Worm (Caenorhabditis elegans): ENCODE data around the gene tbx-37.

Gene tbx-37

DNA sequence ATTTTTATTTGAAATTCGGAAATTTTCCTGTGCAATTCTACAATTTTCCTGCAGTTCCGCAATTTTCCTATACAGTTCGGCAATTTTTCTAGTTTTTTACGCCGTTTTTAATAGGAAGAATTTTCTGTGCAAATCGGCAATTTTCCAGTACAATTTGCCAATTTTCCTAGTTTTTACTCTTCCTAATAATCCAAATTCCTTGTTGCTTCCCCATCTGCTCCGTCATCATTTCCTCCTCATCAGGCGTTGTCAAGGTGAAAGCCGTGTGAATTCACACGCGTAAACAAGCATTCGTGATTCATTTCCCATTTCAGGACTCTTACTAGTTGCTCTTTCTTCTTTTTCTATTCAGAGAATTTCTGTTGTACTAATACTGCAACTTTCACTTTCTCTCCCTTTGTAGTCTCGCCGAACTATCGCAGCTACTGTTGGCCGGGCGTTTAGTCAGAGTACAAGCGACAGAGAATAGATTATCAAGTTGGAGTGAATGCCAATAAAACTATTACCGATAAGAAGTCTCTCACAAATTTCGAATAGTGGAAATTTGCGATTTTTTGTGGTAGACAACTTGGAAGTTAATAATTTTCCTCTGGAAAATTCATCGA is 14.8 kb upstream of the tbx-37 start:
- TF ChIP-seq tbp1 (GFP tag; optimal IDR thresholded peaks at IDR 0.05) (no peak), F33H1.4 (GFP tag; IDR thresholded peaks at IDR 0.05) (no peak), nhr-80 (tag; optimal IDR thresholded peaks at IDR 0.05) (peak; percentile 82), madf-3 (GFP tag; IDR thresholded peaks at IDR 0.05) (no peak)

DNA sequence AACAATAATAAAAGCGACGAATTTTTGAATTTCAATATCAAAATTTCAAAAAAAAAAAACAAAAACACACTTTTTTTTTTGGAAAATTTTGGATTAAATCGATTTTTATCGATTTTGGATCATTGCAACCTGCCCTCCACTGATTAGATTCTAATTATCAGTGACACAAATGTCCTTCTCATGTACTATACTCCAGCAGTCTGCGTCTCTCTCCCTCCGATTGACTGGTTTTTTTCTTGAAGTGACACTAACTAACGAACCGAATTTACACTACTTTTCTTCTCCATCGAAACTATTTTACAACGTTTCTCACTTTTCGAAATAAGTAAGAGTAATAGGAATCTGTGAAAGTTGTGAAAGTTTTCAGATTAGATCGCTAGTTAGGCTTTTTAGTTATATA is 13.9 kb upstream of the tbx-37 start:
- no peak for TF ChIP-seq lsl-1 (GFP tag; optimal IDR thresholded peaks at IDR 0.05)
- TF ChIP-seq madf-10 (tag; optimal IDR thresholded peaks at IDR 0.05), result no peak
- TF ChIP-seq nhr-80 (tag; optimal IDR thresholded peaks at IDR 0.05), result peak; percentile 61
- TF ChIP-seq hmg-1.2 (GFP tag; IDR thresholded peaks at IDR 0.05), result peak; percentile 7; the same call in 1 of the 2 replicates
- no peak for TF ChIP-seq cebp-1 (GFP tag; IDR thresholded peaks at IDR 0.05)
- TF ChIP-seq cebp-1 (tag; optimal IDR thresholded peaks at IDR 0.05), result peak; percentile 7

DNA sequence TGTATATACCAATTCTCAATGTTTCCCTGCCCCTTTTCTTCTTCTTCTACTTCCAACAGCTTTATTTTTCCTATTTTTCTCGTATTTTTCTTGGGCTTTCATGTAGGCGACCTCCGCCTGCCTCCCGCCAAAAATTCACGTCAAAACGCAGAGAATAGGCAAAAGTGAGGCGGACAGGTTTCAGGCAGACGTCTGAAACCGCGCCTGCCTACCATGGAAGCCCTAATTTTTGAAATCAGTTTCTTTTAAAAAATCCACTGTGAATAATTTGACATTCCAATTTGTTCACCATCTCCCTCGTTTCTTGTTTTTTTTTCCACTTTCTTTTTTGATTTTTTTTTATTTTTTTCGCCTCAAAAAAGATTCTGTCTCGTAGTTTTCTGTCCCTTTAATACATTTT is 11.9 kb upstream of the tbx-37 start:
- TF ChIP-seq pbrm-1 (GFP tag; IDR thresholded peaks at IDR 0.05) (no peak), lin-26 (GFP tag; IDR thresholded peaks at IDR 0.05) (peak; percentile 51; the same call in 1 of the 2 replicates)

DNA sequence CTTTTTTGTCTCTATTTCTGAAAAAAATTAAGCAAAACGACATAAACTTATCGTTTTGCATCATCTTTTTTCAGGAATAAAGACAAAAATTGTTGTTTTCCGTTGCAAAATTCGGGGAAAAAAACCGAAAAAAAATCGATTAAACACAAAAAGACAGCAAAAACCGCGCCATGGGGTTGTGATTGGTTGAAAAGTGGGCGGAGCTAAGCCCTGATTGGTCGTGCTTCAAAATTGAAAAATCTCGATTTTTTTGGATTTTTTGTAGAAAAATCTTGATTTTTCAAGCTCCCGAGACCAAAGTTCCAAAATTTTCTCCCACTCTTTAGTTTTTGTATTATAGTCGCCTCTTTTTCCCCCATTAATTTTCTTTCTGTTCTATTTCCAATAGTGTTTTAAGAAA is 11.4 kb upstream of the tbx-37 start:
- TF ChIP-seq madf-6 (GFP tag; IDR thresholded peaks at IDR 0.05) (0 out of 2 replicates have a peak, but pooled peaks have one; percentile 20), hrde-1 (tag; optimal IDR thresholded peaks at IDR 0.05; ENCODE audit: borderline replicate concordance) (no peak), F57A8.1 (GFP tag; optimal IDR thresholded peaks at IDR 0.05) (no peak), F33H1.4 (GFP tag; IDR thresholded peaks at IDR 0.05) (no peak), ekl-4 (GFP tag; IDR thresholded peaks at IDR 0.05) (peak; percentile 40; the same call in 1 of the 2 replicates), pbrm-1 (GFP tag; IDR thresholded peaks at IDR 0.05) (0 out of 2 replicates have a peak, but pooled peaks have one; percentile 21), Y56A3A.18 (GFP tag; IDR thresholded peaks at IDR 0.05) (no peak)

DNA sequence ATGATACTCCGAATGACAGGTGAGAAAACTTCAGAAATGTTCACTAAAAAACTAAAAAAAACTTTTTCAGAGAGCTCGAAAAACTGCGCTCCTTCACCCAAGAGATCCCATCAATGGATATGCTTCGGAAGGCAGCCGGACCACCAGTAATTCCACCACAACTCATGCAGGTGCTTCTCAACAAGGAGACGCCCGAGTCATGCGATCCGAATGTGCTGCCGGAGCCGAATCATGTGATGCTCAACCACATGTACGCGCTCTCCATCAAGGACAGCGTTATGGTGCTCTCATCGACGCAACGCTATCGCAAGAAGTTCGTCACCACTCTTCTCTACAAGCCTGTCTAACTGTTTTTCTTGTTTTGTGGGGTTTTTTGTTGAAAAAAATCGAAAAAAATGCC is 10.8 kb upstream of the tbx-37 start:
- TF ChIP-seq hlh-26 (GFP tag; conservative IDR thresholded peaks at IDR 0.05) (no peak), dpl-1 (GFP tag; optimal IDR thresholded peaks at IDR 0.05) (no peak), ztf-22 (GFP tag; optimal IDR thresholded peaks at IDR 0.05) (no peak), egl-44 (GFP tag; IDR thresholded peaks at IDR 0.05) (no peak), atf-7 (tag; optimal IDR thresholded peaks at IDR 0.05) (no peak), somi-1 (GFP tag; optimal IDR thresholded peaks at IDR 0.05) (no peak), let-526 (GFP tag; IDR thresholded peaks at IDR 0.05) (no peak), lin-54 (GFP tag; optimal IDR thresholded peaks at IDR 0.05) (no peak), rpc-1 (optimal IDR thresholded peaks at IDR 0.05) (no peak), rpc-1 (tag; optimal IDR thresholded peaks at IDR 0.05) (no peak), cebp-1 (GFP tag; IDR thresholded peaks at IDR 0.05) (no peak), cebp-1 (tag; optimal IDR thresholded peaks at IDR 0.05) (no peak), T26A5.8 (tag; optimal IDR thresholded peaks at IDR 0.05) (no peak), egl-18 (GFP tag; IDR thresholded peaks at IDR 0.05) (no peak), sptf-2 (GFP tag; optimal IDR thresholded peaks at IDR 0.05) (no peak), unc-130 (GFP tag; optimal IDR thresholded peaks at IDR 0.05) (no peak)

DNA sequence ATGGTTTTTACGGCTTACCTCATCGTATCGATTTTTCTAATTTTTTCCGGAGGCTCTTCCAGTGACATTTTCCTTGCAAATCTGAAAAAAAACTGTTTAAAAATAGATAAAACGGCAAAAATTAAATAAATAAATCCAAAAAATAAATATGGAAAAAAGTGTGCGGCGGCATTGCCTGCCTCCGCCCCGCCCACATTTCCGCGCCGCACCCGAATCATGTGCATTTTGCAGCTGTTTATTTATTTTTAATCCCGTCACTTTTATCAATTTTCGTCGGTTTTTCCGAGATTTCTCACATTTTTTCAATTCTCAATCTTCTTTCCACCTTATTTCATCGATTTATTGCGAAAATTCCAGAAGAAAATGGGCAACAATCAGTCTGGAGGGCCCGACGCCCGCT is 9.9 kb upstream of the tbx-37 start, which contains the start of the genes Y47D3A.14 and aakb-2:
Y47D3A.14 (minus strand) TSS at position 81 of the 400 bp plus-strand sequence.
aakb-2 (plus strand) TSS at position 356 of the 400 bp plus-strand sequence.
- no peak for TF ChIP-seq lag-1 (GFP tag; IDR thresholded peaks at IDR 0.05)
- peak; percentile 9 for TF ChIP-seq tbp1 (GFP tag; optimal IDR thresholded peaks at IDR 0.05)
- peak; percentile 25 for TF ChIP-seq nhr-80 (tag; optimal IDR thresholded peaks at IDR 0.05)
- peak; percentile 73 for TF ChIP-seq attf-5 (GFP tag; optimal IDR thresholded peaks at IDR 0.05)
- TF ChIP-seq hmg-1.2 (GFP tag; IDR thresholded peaks at IDR 0.05), result peak; percentile 13; the same call in 1 of the 2 replicates
- TF ChIP-seq aptf-3 (GFP tag; IDR thresholded peaks at IDR 0.05), result no peak
- TF ChIP-seq dox-1 (GFP tag; IDR thresholded peaks at IDR 0.05), result peak; percentile 42; the same call in 1 of the 2 replicates
- peak; percentile 52 for TF ChIP-seq zfh-2 (GFP tag; conservative IDR thresholded peaks at IDR 0.05)
- TF ChIP-seq B0336.3 (GFP tag; IDR thresholded peaks at IDR 0.05), result peak; percentile 33; the same call in 1 of the 2 replicates
- peak; percentile 55 for TF ChIP-seq ceh-100 (GFP tag; IDR thresholded peaks at IDR 0.05)
- TF ChIP-seq cebp-2 (GFP tag; IDR thresholded peaks at IDR 0.05), result no peak
- 0 out of 2 replicates have a peak, but pooled peaks have one; percentile 5 for TF ChIP-seq egrh-3 (GFP tag; IDR thresholded peaks at IDR 0.05)
- no peak for TF ChIP-seq K12H6.12 (tag; optimal IDR thresholded peaks at IDR 0.05)
- TF ChIP-seq mcd-1 (GFP tag; IDR thresholded peaks at IDR 0.05), result peak; percentile 53

Data from whole organism, young adult.